Worm (Caenorhabditis elegans): ENCODE measurements around the gene scvp-1.
A peak's percentile ranks its signal among the peaks of the same experiment; 100 is the strongest.

The scvp-1 gene

DNA sequence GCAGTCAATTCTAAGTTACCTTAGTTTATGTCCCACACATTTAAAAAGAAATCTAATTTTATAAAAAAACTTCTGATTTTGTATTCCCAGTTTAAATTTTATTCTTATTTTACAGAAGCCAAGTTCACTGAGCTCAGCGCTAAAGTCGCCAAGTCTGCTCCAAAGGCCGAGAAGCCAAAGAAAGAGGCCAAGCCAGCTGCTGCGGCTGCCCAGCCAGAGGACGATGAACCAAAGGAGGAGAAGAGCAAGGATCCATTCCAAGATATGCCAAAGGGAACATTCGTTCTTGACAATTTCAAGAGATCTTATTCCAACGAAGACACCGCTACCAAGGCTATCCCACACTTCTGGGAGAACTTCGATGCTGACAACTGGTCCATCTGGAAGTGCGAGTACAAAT lies 35.8 kb upstream of the scvp-1 start (continued):
- no peak for TF ChIP-seq hrde-1 (tag; optimal IDR thresholded peaks at IDR 0.05; ENCODE audit: borderline replicate concordance)
- no peak for TF ChIP-seq ets-4 (GFP tag; optimal IDR thresholded peaks at IDR 0.05)
- TF ChIP-seq Y67H2A.10 (GFP tag; conservative IDR thresholded peaks at IDR 0.05) = no peak
- TF ChIP-seq ztf-28 (GFP tag; IDR thresholded peaks at IDR 0.05) = no peak
- TF ChIP-seq C17E4.6 (GFP tag; IDR thresholded peaks at IDR 0.05) = no peak
- no peak for TF ChIP-seq aptf-2 (GFP tag; conservative IDR thresholded peaks at IDR 0.05)
- no peak for TF ChIP-seq ceh-100 (GFP tag; IDR thresholded peaks at IDR 0.05)
- TF ChIP-seq akir-1 (GFP tag; optimal IDR thresholded peaks at IDR 0.05) = no peak
- no peak for TF ChIP-seq mes-4 (tag; optimal IDR thresholded peaks at IDR 0.05)
- TF ChIP-seq ceh-79 (tag; optimal IDR thresholded peaks at IDR 0.05) = no peak
- no peak for TF ChIP-seq lsy-27 (tag; optimal IDR thresholded peaks at IDR 0.05; ENCODE audit: borderline replicate concordance, insufficient read depth)
- TF ChIP-seq atf-7 (tag; optimal IDR thresholded peaks at IDR 0.05) = no peak
- TF ChIP-seq zfh-2 (GFP tag; conservative IDR thresholded peaks at IDR 0.05) = peak; percentile 61
- TF ChIP-seq C06A6.2 (GFP tag; conservative IDR thresholded peaks at IDR 0.05) = no peak
- peak; percentile 8 for TF ChIP-seq repo-1 (tag; optimal IDR thresholded peaks at IDR 0.05)
- no peak for TF ChIP-seq dpl-1 (GFP tag; optimal IDR thresholded peaks at IDR 0.05)
- no peak for TF ChIP-seq sea-2 (GFP tag; IDR thresholded peaks at IDR 0.05)
- TF ChIP-seq F55B11.4 (tag; optimal IDR thresholded peaks at IDR 0.05; ENCODE audit: borderline replicate concordance, insufficient read depth) = no peak
- no peak for TF ChIP-seq rcor-1 (GFP tag; IDR thresholded peaks at IDR 0.05)
- peak; percentile 45; the same call in 1 of the 2 replicates for TF ChIP-seq madf-6 (GFP tag; IDR thresholded peaks at IDR 0.05)
- peak; percentile 37 for TF ChIP-seq chd-7 (tag; optimal IDR thresholded peaks at IDR 0.05)
- TF ChIP-seq F10E7.11 (tag; optimal IDR thresholded peaks at IDR 0.05) = no peak
- TF ChIP-seq hlh-26 (GFP tag; conservative IDR thresholded peaks at IDR 0.05) = no peak
- 0 out of 2 replicates have a peak, but pooled peaks have one; percentile 23 for TF ChIP-seq nfyb-1 (GFP tag; IDR thresholded peaks at IDR 0.05)
- no peak for TF ChIP-seq gei-17 (GFP tag; optimal IDR thresholded peaks at IDR 0.05)
- TF ChIP-seq K11D2.4 (GFP tag; IDR thresholded peaks at IDR 0.05) = no peak
- no peak for TF ChIP-seq B0035.1 (tag; optimal IDR thresholded peaks at IDR 0.05)
- TF ChIP-seq Y95B8A.8 (GFP tag; IDR thresholded peaks at IDR 0.05) = no peak
- no peak for TF ChIP-seq lin-26 (GFP tag; IDR thresholded peaks at IDR 0.05)
- TF ChIP-seq ztf-18 (tag; optimal IDR thresholded peaks at IDR 0.05) = no peak
- TF ChIP-seq cebp-1 (GFP tag; IDR thresholded peaks at IDR 0.05) = no peak
- TF ChIP-seq cebp-1 (tag; optimal IDR thresholded peaks at IDR 0.05) = no peak
- TF ChIP-seq mcd-1 (GFP tag; IDR thresholded peaks at IDR 0.05) = peak; percentile 56
- TF ChIP-seq pbrm-1 (GFP tag; IDR thresholded peaks at IDR 0.05) = no peak
- no peak for TF ChIP-seq T07F8.4 (tag; optimal IDR thresholded peaks at IDR 0.05)
- no peak for TF ChIP-seq rec-8 (tag; optimal IDR thresholded peaks at IDR 0.05)
- no peak for TF ChIP-seq B0261.1 (tag; optimal IDR thresholded peaks at IDR 0.05)
- no peak for TF ChIP-seq hlh-12 (tag; optimal IDR thresholded peaks at IDR 0.05)
- TF ChIP-seq madf-3 (GFP tag; IDR thresholded peaks at IDR 0.05) = peak; percentile 14; the same call in 1 of the 2 replicates
- TF ChIP-seq let-607 (tag; optimal IDR thresholded peaks at IDR 0.05) = no peak
- no peak for TF ChIP-seq nfya-1 (tag; optimal IDR thresholded peaks at IDR 0.05; ENCODE audit: borderline replicate concordance, insufficient read depth)
- no peak for TF ChIP-seq T26A5.8 (tag; optimal IDR thresholded peaks at IDR 0.05)
- TF ChIP-seq F37B4.10 (GFP tag; IDR thresholded peaks at IDR 0.05) = no peak
- TF ChIP-seq mxl-1 (tag; optimal IDR thresholded peaks at IDR 0.05) = no peak
- no peak for TF ChIP-seq F57C9.4 (tag; optimal IDR thresholded peaks at IDR 0.05)
- no peak for TF ChIP-seq tbp1 (GFP tag; optimal IDR thresholded peaks at IDR 0.05)
- no peak for TF ChIP-seq efl-1 (GFP tag; optimal IDR thresholded peaks at IDR 0.05)
- no peak for TF ChIP-seq snpc-4 (GFP tag; optimal IDR thresholded peaks at IDR 0.05)
- peak in 1 of 4 experiments; percentile 54 for TF ChIP-seq snpc-4 (tag; optimal IDR thresholded peaks at IDR 0.05)

All from whole organism, young adult.